Worm (Caenorhabditis elegans) whole organism, late embryonic: ENCODE data around the gene srx-26.

Experiments
- Y22D7AL.16 ChIP-seq: sonication (generic microtip); optimal IDR thresholded peaks from 2 replicates; lab custom pipeline; 2016; ENCODE audit warnings: missing genetic modification characterization, missing compliant biosample characterization
- ceh-14 ChIP-seq: sonication (generic microtip); optimal IDR thresholded peaks from 2 replicates; lab custom pipeline; 2016; ENCODE audit warnings: missing genotype, missing genetic modification characterization, missing compliant biosample characterization
- ceh-2 ChIP-seq: sonication (generic microtip); optimal IDR thresholded peaks from 2 replicates; lab custom pipeline; 2016; ENCODE audit warnings: missing genotype, missing genetic modification characterization, missing compliant biosample characterization
- ceh-48 ChIP-seq: sonication (generic microtip); optimal IDR thresholded peaks from 2 replicates; lab custom pipeline; 2016; ENCODE audit warnings: missing genetic modification characterization, inconsistent platforms, missing compliant biosample characterization
- ceh-9 ChIP-seq: sonication (generic microtip); optimal IDR thresholded peaks from 2 replicates; lab custom pipeline; 2016; ENCODE audit warnings: mild to moderate bottlenecking, missing genetic modification characterization, inconsistent platforms, missing compliant biosample characterization
- fkh-10 ChIP-seq: fragments of 150-350 bp; optimal IDR thresholded peaks from 2 replicates; lab custom pipeline; 2014; ENCODE audit warnings: missing biosample characterization, missing genetic modification reagents, missing genetic modification characterization
- hlh-15 ChIP-seq: sonication (generic microtip); optimal IDR thresholded peaks from 2 replicates; lab custom pipeline; 2016; ENCODE audit warnings: missing genetic modification characterization, missing compliant biosample characterization
- hlh-6 ChIP-seq: sonication (generic microtip); optimal IDR thresholded peaks from 2 replicates; lab custom pipeline; 2016; ENCODE audit warnings: missing genotype, missing genetic modification characterization, missing compliant biosample characterization
- tbx-2 ChIP-seq: sonication (generic microtip); optimal IDR thresholded peaks from 2 replicates; lab custom pipeline; 2016; ENCODE audit warnings: missing genetic modification characterization, missing compliant biosample characterization
- tbx-7 ChIP-seq: sonication (generic microtip); optimal IDR thresholded peaks from 2 replicates; lab custom pipeline; 2016; ENCODE audit warnings: missing genotype, missing genetic modification characterization, missing compliant biosample characterization
- unc-86 ChIP-seq: sonication (generic microtip); optimal IDR thresholded peaks from 2 replicates; lab custom pipeline; 2016; ENCODE audit warnings: missing genetic modification characterization, missing compliant biosample characterization

DNA sequence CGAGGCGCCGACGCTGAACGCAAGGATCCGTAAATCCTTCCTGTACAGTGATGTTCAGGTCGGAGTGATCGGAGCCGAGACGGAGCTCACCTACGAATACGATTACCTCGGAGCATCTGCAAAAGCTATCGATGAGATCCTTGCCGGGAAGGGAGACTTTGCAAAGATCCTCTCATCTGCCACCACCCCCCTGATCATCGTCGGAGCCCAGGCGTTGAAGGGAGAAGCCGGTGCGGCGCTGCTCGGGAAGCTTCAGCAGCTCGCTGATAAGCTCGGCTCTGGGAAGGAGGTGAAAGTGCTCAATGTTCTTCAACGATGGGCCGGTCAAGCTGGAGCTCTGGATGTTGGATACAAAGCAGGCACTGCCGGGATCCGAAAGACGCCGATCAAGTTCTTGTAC, 49.6 kb downstream of the srx-26 start:
- TF ChIP-seq hlh-6 (tag; lab: Kevin White, UChicago): no peak
- TF ChIP-seq ceh-48 (tag; lab: Kevin White, UChicago): no peak
- no peak for TF ChIP-seq fkh-10
- TF ChIP-seq ceh-9 (tag; lab: Kevin White, UChicago): no peak
- no peak for TF ChIP-seq tbx-2
- TF ChIP-seq Y22D7AL.16 (tag; lab: Kevin White, UChicago): no peak
- TF ChIP-seq tbx-7 (tag; lab: Kevin White, UChicago): no peak
- no peak for TF ChIP-seq hlh-15 (tag; lab: Kevin White, UChicago)
- no peak for TF ChIP-seq unc-86 (tag; lab: Kevin White, UChicago)
- TF ChIP-seq ceh-2: no peak
- TF ChIP-seq ceh-14 (tag; lab: Kevin White, UChicago): no peak
